Fruit fly (Drosophila melanogaster) whole organism, pupa: ENCODE results near the gene CG9747.

Experiments used
- CG10348 ChIP-seq: fragments of 200-800 bp; sonication (Bioruptor generic); IDR thresholded peaks from 2 replicates; pipeline ENCODE4 v1.3.6; 2022; ENCODE audit warnings: missing biosample characterization, missing genetic modification characterization
- CG12605 ChIP-seq: fragments of 200-800 bp; sonication (Bioruptor generic); IDR thresholded peaks from 2 replicates; pipeline ENCODE4 v1.3.6; 2022; ENCODE audit warnings: missing biosample characterization, missing genetic modification characterization
- CG13204 ChIP-seq: fragments of 200-800 bp; sonication (Bioruptor generic); optimal IDR thresholded peaks from 2 replicates; lab custom pipeline; 2018; ENCODE audit warnings: missing biosample characterization, mild to moderate bottlenecking, missing genetic modification characterization, moderate library complexity
- CG14655 ChIP-seq: fragments of 200-800 bp; sonication (Bioruptor generic); optimal IDR thresholded peaks from 3 replicates; lab custom pipeline; 2017; ENCODE audit warnings: mild to moderate bottlenecking, missing biosample characterization, missing genetic modification reagents, missing genetic modification characterization
- CG15710 ChIP-seq: fragments of 200-800 bp; sonication (Bioruptor generic); optimal IDR thresholded peaks from 2 replicates; lab custom pipeline; 2018; ENCODE audit warnings: missing biosample characterization, mild to moderate bottlenecking, missing genetic modification characterization, moderate library complexity
- CG17806 ChIP-seq: fragments of 200-800 bp; sonication (Bioruptor generic); optimal IDR thresholded peaks from 2 replicates; lab custom pipeline; 2018; ENCODE audit warnings: missing biosample characterization, mild to moderate bottlenecking, missing genetic modification characterization, moderate library complexity
- CG32121 ChIP-seq: fragments of 200-800 bp; sonication (Bioruptor generic); IDR thresholded peaks from 2 replicates; pipeline ENCODE4 v1.3.6; 2022; ENCODE audit warnings: missing biosample characterization, missing genetic modification characterization
- CG34367 ChIP-seq: fragments of 200-800 bp; sonication (Bioruptor generic); optimal IDR thresholded peaks from 2 replicates; lab custom pipeline; 2018; ENCODE audit warnings: missing biosample characterization, mild to moderate bottlenecking, missing genetic modification characterization
- CG4496 ChIP-seq: fragments of 200-800 bp; sonication (Bioruptor generic); IDR thresholded peaks from 3 replicates; pipeline ENCODE4 v1.3.6; 2022; ENCODE audit warnings: missing biosample characterization, missing genetic modification characterization
- CG8159 ChIP-seq: fragments of 200-800 bp; sonication (Bioruptor generic); optimal IDR thresholded peaks from 3 replicates; lab custom pipeline; 2018; ENCODE audit warnings: missing biosample characterization, mild to moderate bottlenecking, missing genetic modification characterization, moderate library complexity
- CG8301 ChIP-seq: fragments of 200-800 bp; sonication (Bioruptor generic); optimal IDR thresholded peaks from 2 replicates; lab custom pipeline; 2018; ENCODE audit warnings: missing biosample characterization, mild to moderate bottlenecking, missing genetic modification characterization
- CG9948 ChIP-seq: fragments of 200-800 bp; sonication (Bioruptor generic); optimal IDR thresholded peaks from 2 replicates; lab custom pipeline; 2018; ENCODE audit warnings: missing biosample characterization, mild to moderate bottlenecking, missing genetic modification characterization, moderate library complexity
- D1 ChIP-seq: fragments of 200-800 bp; sonication (Bioruptor generic); optimal IDR thresholded peaks from 2 replicates; lab custom pipeline; 2018; ENCODE audit warnings: missing biosample characterization, mild to moderate bottlenecking, missing genetic modification characterization, moderate library complexity
- EcR ChIP-seq: fragments of 200-800 bp; sonication (Bioruptor generic); optimal IDR thresholded peaks from 3 replicates; lab custom pipeline; 2019; ENCODE audit warnings: missing biosample characterization, missing genetic modification characterization, mild to moderate bottlenecking, moderate library complexity, missing genetic modification reagents
- Ets98B ChIP-seq: fragments of 200-800 bp; sonication (Bioruptor generic); IDR thresholded peaks from 2 replicates; pipeline ENCODE4 v1.3.6; 2022; ENCODE audit warnings: missing biosample characterization, missing genetic modification characterization
- Pif1A ChIP-seq: fragments of 200-800 bp; sonication (Bioruptor generic); optimal IDR thresholded peaks from 3 replicates; lab custom pipeline; 2016; ENCODE audit warnings: missing biosample characterization, missing genetic modification characterization
- Pif1B ChIP-seq: fragments of 200-800 bp; sonication (Bioruptor generic); optimal IDR thresholded peaks from 3 replicates; lab custom pipeline; 2016; ENCODE audit warnings: missing biosample characterization, missing genetic modification characterization
- Snoo ChIP-seq: fragments of 200-800 bp; sonication (Bioruptor generic); optimal IDR thresholded peaks from 3 replicates; lab custom pipeline; 2017; ENCODE audit warnings: missing biosample characterization, mild to moderate bottlenecking, missing genetic modification characterization, inconsistent platforms
- fd96Ca ChIP-seq: fragments of 200-800 bp; sonication (Bioruptor generic); IDR thresholded peaks from 3 replicates; pipeline ENCODE4 v1.3.6; 2022; ENCODE audit warnings: missing biosample characterization, missing genetic modification characterization
- gl ChIP-seq: fragments of 200-800 bp; sonication (Bioruptor generic); optimal IDR thresholded peaks from 2 replicates; lab custom pipeline; 2018; ENCODE audit warnings: missing biosample characterization, mild to moderate bottlenecking, missing genetic modification characterization
- rn ChIP-seq: fragments of 200-800 bp; sonication (Bioruptor generic); IDR thresholded peaks from 2 replicates; pipeline ENCODE4 v1.3.6; 2022; ENCODE audit warnings: missing biosample characterization, missing genetic modification characterization

The CG9747 gene

DNA sequence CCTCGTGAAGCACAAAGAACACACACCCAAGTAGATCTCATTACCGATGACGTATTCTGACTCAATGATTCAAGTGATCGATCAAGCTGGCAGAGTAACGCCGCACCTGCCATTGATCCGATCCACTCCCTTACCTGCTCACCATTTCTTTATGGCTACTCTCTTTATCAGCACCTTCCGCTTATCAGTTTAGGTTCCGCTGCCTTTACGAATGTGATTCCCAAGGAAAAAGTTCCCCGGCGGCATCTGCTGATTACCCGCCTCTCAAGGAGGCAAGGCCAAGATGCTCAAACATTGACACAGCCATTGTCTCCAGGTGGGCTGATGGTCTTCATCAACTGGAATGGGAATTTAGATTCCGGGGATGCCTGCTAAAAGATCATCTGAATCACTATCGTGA, 24.0 kb upstream of the CG9747 start:
- TF ChIP-seq Snoo (tag; lab: Kevin White, UChicago) (no peak), CG17806 (tag; lab: Kevin White, UChicago) (no peak), EcR (no peak), Pif1B (GFP tag; lab: Kevin White, UChicago) (no peak), CG13204 (GFP tag; lab: Kevin White, UChicago) (no peak), gl (tag; lab: Kevin White, UChicago) (no peak)

DNA sequence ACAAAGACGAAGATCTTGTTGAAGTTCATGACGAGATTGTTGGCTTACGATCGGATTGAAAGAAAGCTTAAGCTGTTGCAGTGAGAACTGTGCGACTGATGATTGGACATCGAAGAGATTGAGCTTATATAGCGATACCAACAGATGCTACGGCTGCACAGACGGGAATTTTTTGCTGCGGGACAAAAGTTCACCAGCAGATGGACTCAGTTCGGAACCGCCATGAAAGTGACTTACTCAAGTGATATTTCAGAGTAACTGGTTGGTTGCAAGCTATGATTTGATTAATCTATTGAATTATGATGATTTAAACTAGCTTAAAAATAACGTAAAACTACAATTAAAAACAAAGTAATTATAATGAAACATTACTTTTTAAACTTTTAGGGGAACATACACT, 22.6 kb upstream of the CG9747 start, which contains the start of gene CecB:
TSS of gene CecB (minus strand) at position 101 of the 400 bp plus-strand sequence.
- TF ChIP-seq D1 (no peak), Pif1A (no peak), rn (GFP tag; lab: Robert Waterston, UW) (no peak), CG10348 (no peak), EcR (no peak), CG14655 (GFP tag; lab: Kevin White, UChicago) (no peak), gl (tag; lab: Kevin White, UChicago) (no peak), CG34367 (no peak)

DNA sequence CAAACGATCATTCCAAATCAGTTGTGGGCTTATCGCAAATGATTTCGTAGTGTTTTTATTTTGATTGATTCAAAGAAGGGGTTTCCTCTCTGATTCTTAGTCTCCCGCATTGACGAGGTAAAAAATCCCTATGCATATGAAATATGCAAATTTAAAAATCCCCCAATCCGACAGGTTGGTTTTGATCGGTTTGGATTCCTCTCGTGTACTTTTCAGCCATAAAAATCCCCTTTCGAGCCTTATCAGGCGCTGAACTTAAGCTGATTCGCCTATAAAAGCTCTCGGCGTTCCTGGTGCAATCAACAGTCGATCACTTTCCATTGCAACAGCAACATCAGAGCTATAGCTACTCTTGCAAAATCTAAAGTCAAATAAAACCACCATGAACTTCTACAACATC, 20.8 kb upstream of the CG9747 start, which contains the start of gene CecA2:
TSS of gene CecA2 (plus strand) at position 301 of the 400 bp plus-strand sequence.
- no peak for TF ChIP-seq Pif1B (GFP tag; lab: Kevin White, UChicago)

DNA sequence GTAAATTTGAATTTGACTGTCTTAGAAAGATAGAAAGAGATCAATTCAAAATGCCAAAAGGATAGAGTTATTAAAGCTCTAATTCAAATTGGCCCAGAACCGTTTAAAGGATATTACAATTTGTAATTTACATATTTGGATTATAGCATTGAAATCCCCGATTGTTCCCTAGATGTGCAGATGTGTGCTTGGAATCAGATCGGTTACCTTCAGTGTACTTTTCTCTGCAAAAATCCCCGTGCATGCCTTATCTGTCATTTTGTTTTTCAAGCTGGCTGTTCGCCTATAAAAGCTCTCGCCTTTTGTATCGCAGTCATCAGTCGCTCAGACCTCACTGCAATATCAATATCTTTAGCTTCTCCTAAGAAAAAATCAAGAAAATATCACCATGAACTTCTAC, 19.5 kb upstream of the CG9747 start, which contains the start of gene CecA1:
TSS of gene CecA1 (plus strand) at position 315 of the 400 bp plus-strand sequence.
- TF ChIP-seq Pif1B (GFP tag; lab: Kevin White, UChicago) (no peak), Pif1A (no peak), D1 (no peak), CG14655 (GFP tag; lab: Kevin White, UChicago) (no peak)

DNA sequence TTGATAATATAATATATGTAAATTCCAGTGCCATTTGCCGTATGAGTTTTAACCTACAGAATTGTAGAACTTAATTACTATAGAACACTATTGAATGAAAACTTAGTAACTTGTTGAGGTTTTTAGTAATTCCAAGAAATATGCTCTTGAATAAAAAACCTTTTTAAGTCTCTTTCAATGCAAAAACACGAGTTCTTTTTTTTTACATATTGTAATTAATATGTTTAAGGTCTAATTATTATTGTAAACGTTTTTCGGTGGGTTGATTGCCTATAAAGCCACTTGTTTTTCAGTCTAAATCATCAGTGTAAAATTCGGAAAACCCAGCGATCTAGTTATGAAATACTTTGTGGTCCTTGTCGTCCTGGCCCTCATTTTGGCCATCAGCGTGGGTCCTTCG, 18.6 kb upstream of the CG9747 start, which contains the start of gene Anp:
TSS of gene Anp (plus strand) at position 301 of the 400 bp plus-strand sequence.
- TF ChIP-seq Pif1A (no peak), CG8301 (tag; lab: Kevin White, UChicago) (no peak), CG13204 (GFP tag; lab: Kevin White, UChicago) (no peak), EcR (no peak), CG32121 (GFP tag; lab: Robert Waterston, UW) (no peak), rn (GFP tag; lab: Robert Waterston, UW) (no peak), CG34367 (no peak), CG14655 (GFP tag; lab: Kevin White, UChicago) (no peak), CG10348 (no peak), CG12605 (no peak), CG8159 (tag; lab: Kevin White, UChicago) (no peak), CG9948 (no peak), CG4496 (GFP tag; lab: Robert Waterston, UW) (no peak), CG15710 (tag; lab: Kevin White, UChicago) (no peak), Ets98B (GFP tag; lab: Robert Waterston, UW) (no peak), Snoo (tag; lab: Kevin White, UChicago) (no peak)

DNA sequence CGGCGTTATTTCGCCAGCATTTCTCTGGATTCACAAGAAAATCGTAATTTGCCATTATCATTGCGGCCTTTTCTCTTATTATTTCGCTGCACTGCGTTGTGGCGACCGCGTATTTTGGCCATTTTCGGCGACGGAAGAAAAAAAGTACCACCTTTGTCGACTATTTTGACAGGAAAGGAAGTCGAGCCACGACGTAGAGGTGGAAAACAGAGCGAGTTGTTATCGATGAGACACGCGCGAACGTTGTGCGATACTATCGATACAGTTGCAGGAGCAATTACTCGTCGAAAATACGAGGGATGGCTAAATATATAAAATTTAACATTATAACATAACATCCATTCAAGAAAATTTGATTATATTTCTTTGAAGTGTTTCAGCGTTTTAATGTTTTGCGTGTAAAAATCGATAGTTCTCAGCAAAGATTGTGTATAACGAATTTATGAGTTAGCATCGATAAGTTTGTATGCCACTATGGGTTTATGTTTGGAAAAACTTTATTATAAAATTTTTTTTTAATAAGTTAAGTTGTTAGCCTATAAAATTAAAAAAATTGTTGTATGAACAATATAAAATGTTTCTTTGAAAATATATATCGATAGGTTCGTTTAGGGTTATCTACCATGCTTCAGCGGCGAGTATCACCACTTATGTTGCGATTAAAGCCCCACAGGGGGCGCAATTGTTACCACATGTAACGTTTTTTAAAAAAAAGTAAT, 17.9 kb upstream of the CG9747 start, which contains the start of gene RpS7:
TSS of gene RpS7 (minus strand) at position 255 of the 719 bp plus-strand sequence.
- TF ChIP-seq CG8301 (tag; lab: Kevin White, UChicago) (peak; percentile 32), fd96Ca (GFP tag; lab: Robert Waterston, UW) (no peak), CG34367 (peak; percentile 65), CG15710 (tag; lab: Kevin White, UChicago) (peak; percentile 45), D1 (no peak), Snoo (tag; lab: Kevin White, UChicago) (peak; percentile 80), CG10348 (no peak), EcR (no peak), gl (tag; lab: Kevin White, UChicago) (peak; percentile 73), Ets98B (GFP tag; lab: Robert Waterston, UW) (peak; percentile 60), CG32121 (GFP tag; lab: Robert Waterston, UW) (peak; percentile 62), CG17806 (tag; lab: Kevin White, UChicago) (no peak), CG8159 (tag; lab: Kevin White, UChicago) (peak; percentile 44), rn (GFP tag; lab: Robert Waterston, UW) (0 out of 2 replicates have a peak, but pooled peaks have one; percentile 23), CG9948 (peak; percentile 18), CG12605 (peak; percentile 59; the same call in 1 of the 2 replicates), CG4496 (GFP tag; lab: Robert Waterston, UW) (peak; percentile 85), Pif1A (peak; percentile 58), CG14655 (GFP tag; lab: Kevin White, UChicago) (peak; percentile 25), Pif1B (GFP tag; lab: Kevin White, UChicago) (peak; percentile 62), CG13204 (GFP tag; lab: Kevin White, UChicago) (peak; percentile 55)

DNA sequence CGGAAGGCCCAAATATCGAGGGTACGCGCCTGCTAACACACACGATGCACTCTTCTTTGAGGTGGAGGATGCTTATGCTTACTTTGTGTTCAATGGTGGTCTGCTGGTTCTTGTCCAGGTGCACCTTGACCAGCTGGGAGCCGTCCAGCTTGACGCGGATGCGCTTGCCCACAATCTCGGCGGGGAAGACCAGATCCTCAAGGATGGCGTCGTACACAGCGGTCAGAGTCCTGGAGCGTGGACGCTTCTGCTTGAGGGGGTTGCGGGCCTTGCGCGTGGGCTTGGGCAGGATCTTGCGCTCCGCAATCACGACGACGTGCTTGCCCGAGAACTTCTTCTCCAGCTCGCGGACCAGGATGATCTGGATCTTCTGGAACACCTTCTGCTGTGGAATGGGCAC, 17.0 kb upstream of the CG9747 start:
- TF ChIP-seq CG32121 (GFP tag; lab: Robert Waterston, UW) (no peak), fd96Ca (GFP tag; lab: Robert Waterston, UW) (no peak), CG12605 (no peak), CG4496 (GFP tag; lab: Robert Waterston, UW) (no peak), EcR (no peak)
- TF ChIP-seq, all 21 proteins: peak for 0
